Worm (Caenorhabditis elegans) whole organism, L2 larva: Measurements from ENCODE around the gene idpb-1.

Experiments used
- C34F6.9 ChIP-seq: fragments of 150-350 bp; optimal IDR thresholded peaks from 2 replicates; lab custom pipeline; 2014; ENCODE audit warnings: missing biosample characterization, missing genetic modification characterization
- F13H6.1 ChIP-seq: sonication (generic microtip); optimal IDR thresholded peaks from 2 replicates; lab custom pipeline; 2016; ENCODE audit warnings: missing genetic modification characterization, missing compliant biosample characterization
- R02D3.7 ChIP-seq: fragments of 150-350 bp; optimal IDR thresholded peaks from 2 replicates; lab custom pipeline; 2014; ENCODE audit warnings: missing biosample characterization, missing genetic modification characterization
- Y55F3AM.14 ChIP-seq: fragments of 200-800 bp; sonication (Bioruptor generic); optimal IDR thresholded peaks from 2 replicates; lab custom pipeline; 2018; ENCODE audit warnings: mild to moderate bottlenecking, missing genetic modification characterization, missing compliant biosample characterization
- ZK546.5 ChIP-seq: sonication (generic microtip); optimal IDR thresholded peaks from 2 replicates; lab custom pipeline; 2017; ENCODE audit warnings: missing biosample characterization, missing genetic modification characterization
- alr-1 ChIP-seq: fragments of 150-350 bp; optimal IDR thresholded peaks from 2 replicates; lab custom pipeline; 2014; ENCODE audit warnings: missing biosample characterization, missing genetic modification characterization
- aly-2 ChIP-seq: fragments of 150-350 bp; optimal IDR thresholded peaks from 2 replicates; lab custom pipeline; 2014; ENCODE audit warnings: missing biosample characterization, missing genetic modification characterization
- ama-1 ChIP-seq: fragments of 150-350 bp; optimal IDR thresholded peaks from 2 replicates; lab custom pipeline; 2018; ENCODE audit warnings: inconsistent platforms
- blmp-1 ChIP-seq: sonication (generic microtip); optimal IDR thresholded peaks from 2 replicates; lab custom pipeline; 2017; ENCODE audit warnings: missing genetic modification characterization, mild to moderate bottlenecking, missing compliant biosample characterization, antibody characterized with exemption, moderate library complexity; ENCODE audit not compliant: insufficient read depth
- ceh-16 ChIP-seq: fragments of 150-350 bp; optimal IDR thresholded peaks from 2 replicates; lab custom pipeline; 2014; ENCODE audit warnings: missing biosample characterization, missing genetic modification characterization
- ceh-82 ChIP-seq: fragments of 150-350 bp; optimal IDR thresholded peaks from 2 replicates; lab custom pipeline; 2014; ENCODE audit warnings: missing biosample characterization, missing genetic modification characterization
- crh-2 ChIP-seq: sonication (generic microtip); optimal IDR thresholded peaks from 2 replicates; lab custom pipeline; 2017; ENCODE audit warnings: missing biosample characterization, missing genetic modification characterization
- dmd-4 ChIP-seq: sonication (generic microtip); optimal IDR thresholded peaks from 2 replicates; lab custom pipeline; 2017; ENCODE audit warnings: missing biosample characterization, missing genetic modification characterization
- egl-27 ChIP-seq: sonication (generic microtip); optimal IDR thresholded peaks from 3 replicates; lab custom pipeline; 2017; ENCODE audit warnings: missing biosample characterization, missing genetic modification reagents, missing genetic modification characterization
- elt-1 ChIP-seq: fragments of 150-350 bp; optimal IDR thresholded peaks from 2 replicates; lab custom pipeline; 2014; ENCODE audit warnings: missing biosample characterization, missing genetic modification characterization
- elt-3 ChIP-seq: sonication (generic microtip); optimal IDR thresholded peaks from 2 replicates; lab custom pipeline; 2017; ENCODE audit warnings: missing biosample characterization, missing genetic modification characterization
- fos-1 ChIP-seq: fragments of 150-350 bp; optimal IDR thresholded peaks from 2 replicates; lab custom pipeline; 2014; ENCODE audit warnings: missing biosample characterization, missing genetic modification characterization
- gmeb-1 ChIP-seq: fragments of 150-350 bp; optimal IDR thresholded peaks from 2 replicates; lab custom pipeline; 2014; ENCODE audit warnings: missing biosample characterization, missing genetic modification characterization
- lin-11 ChIP-seq: fragments of 150-350 bp; sonication (generic microtip); optimal IDR thresholded peaks from 2 replicates; lab custom pipeline; 2014; ENCODE audit warnings: missing biosample characterization, missing genetic modification characterization, inconsistent platforms, mixed read lengths
- lin-13 ChIP-seq: fragments of 150-350 bp; optimal IDR thresholded peaks from 2 replicates; lab custom pipeline; 2014; ENCODE audit warnings: missing biosample characterization, missing genetic modification reagents, missing genetic modification characterization
- lin-39 ChIP-seq: fragments of 150-350 bp; optimal IDR thresholded peaks from 2 replicates; lab custom pipeline; 2014; ENCODE audit warnings: missing biosample characterization, missing genetic modification reagents, missing genetic modification characterization
- lsy-2 ChIP-seq, 2 experiments: fragments of 150-350 bp in 1 of 2; sonication (generic microtip) in 1 of 2; optimal IDR thresholded peaks; 2 replicates each; lab custom pipeline; 2014 to 2017; ENCODE audit warnings: missing biosample characterization in 2 of 2, missing genetic modification characterization in 2 of 2
- mab-5 ChIP-seq: fragments of 150-350 bp; optimal IDR thresholded peaks from 2 replicates; lab custom pipeline; 2014; ENCODE audit warnings: missing biosample characterization, missing genetic modification characterization
- mbf-1 ChIP-seq: sonication (generic microtip); optimal IDR thresholded peaks from 2 replicates; lab custom pipeline; 2017; ENCODE audit warnings: missing biosample characterization, missing genetic modification characterization
- mdl-1 ChIP-seq, 2 experiments: fragments of 150-350 bp in 1 of 2; sonication (generic microtip) in 1 of 2; optimal IDR thresholded peaks; 2 replicates each; lab custom pipeline; 2017; ENCODE audit warnings: missing biosample characterization in 2 of 2, missing genetic modification characterization in 2 of 2
- nhr-10 ChIP-seq: sonication (generic microtip); optimal IDR thresholded peaks from 2 replicates; lab custom pipeline; 2017; ENCODE audit warnings: missing biosample characterization, missing genetic modification characterization
- nhr-11 ChIP-seq: fragments of 150-350 bp; optimal IDR thresholded peaks from 2 replicates; lab custom pipeline; 2014; ENCODE audit warnings: missing biosample characterization, missing genetic modification characterization
- nhr-12 ChIP-seq: fragments of 150-350 bp; optimal IDR thresholded peaks from 2 replicates; lab custom pipeline; 2014; ENCODE audit warnings: missing biosample characterization, missing genetic modification characterization
- nhr-129 ChIP-seq: fragments of 150-350 bp; optimal IDR thresholded peaks from 2 replicates; lab custom pipeline; 2014; ENCODE audit warnings: missing biosample characterization, missing genetic modification characterization
- nhr-21 ChIP-seq: fragments of 150-350 bp; optimal IDR thresholded peaks from 2 replicates; lab custom pipeline; 2014; ENCODE audit warnings: missing biosample characterization, missing genetic modification characterization
- nhr-23 ChIP-seq: fragments of 150-350 bp; optimal IDR thresholded peaks from 2 replicates; lab custom pipeline; 2014; ENCODE audit warnings: missing biosample characterization, missing genetic modification reagents, missing genetic modification characterization
- nhr-237 ChIP-seq: fragments of 150-350 bp; optimal IDR thresholded peaks from 2 replicates; lab custom pipeline; 2014; ENCODE audit warnings: missing biosample characterization, missing genetic modification characterization
- nhr-25 ChIP-seq: fragments of 150-350 bp; sonication (generic microtip); optimal IDR thresholded peaks from 3 replicates; lab custom pipeline; 2014; ENCODE audit warnings: missing biosample characterization, missing genetic modification characterization
- nhr-6 ChIP-seq: fragments of 150-350 bp; optimal IDR thresholded peaks from 2 replicates; lab custom pipeline; 2014; ENCODE audit warnings: missing biosample characterization, missing genetic modification characterization
- nhr-77 ChIP-seq: fragments of 150-350 bp; optimal IDR thresholded peaks from 2 replicates; lab custom pipeline; 2014; ENCODE audit warnings: missing biosample characterization, missing genetic modification characterization
- peb-1 ChIP-seq: fragments of 150-350 bp; optimal IDR thresholded peaks from 2 replicates; lab custom pipeline; 2014; ENCODE audit warnings: missing biosample characterization, missing genetic modification characterization
- sem-4 ChIP-seq: fragments of 150-350 bp; optimal IDR thresholded peaks from 2 replicates; lab custom pipeline; 2014; ENCODE audit warnings: missing biosample characterization, missing genetic modification reagents, missing genetic modification characterization
- skn-1 ChIP-seq: sonication (generic microtip); optimal IDR thresholded peaks from 2 replicates; lab custom pipeline; 2017; ENCODE audit warnings: missing biosample characterization, missing genetic modification characterization
- sma-3 ChIP-seq: sonication (generic microtip); optimal IDR thresholded peaks from 2 replicates; lab custom pipeline; 2016; ENCODE audit warnings: missing genetic modification reagents, missing genetic modification characterization, missing compliant biosample characterization
- sma-9 ChIP-seq, 2 experiments: fragments of 150-350 bp in 1 of 2; sonication (generic microtip) in 1 of 2; optimal IDR thresholded peaks; 2 replicates each; lab custom pipeline; 2014 to 2016; ENCODE audit warnings: missing genetic modification characterization in 2 of 2, mild to moderate bottlenecking in 1 of 2, missing biosample characterization in 1 of 2, missing compliant biosample characterization in 1 of 2, missing genetic modification reagents in 1 of 2, moderate library complexity in 1 of 2
- snpc-4 ChIP-seq: fragments of 150-350 bp; optimal IDR thresholded peaks from 2 replicates; lab custom pipeline; 2014; ENCODE audit warnings: missing biosample characterization, missing genetic modification characterization
- unc-39 ChIP-seq: fragments of 150-350 bp; optimal IDR thresholded peaks from 2 replicates; lab custom pipeline; 2014; ENCODE audit warnings: missing biosample characterization, missing genetic modification characterization
- unc-55 ChIP-seq: fragments of 150-350 bp; sonication (generic microtip); optimal IDR thresholded peaks from 3 replicates; lab custom pipeline; 2014; ENCODE audit warnings: missing biosample characterization, missing genetic modification reagents, missing genetic modification characterization
- unc-62 ChIP-seq: fragments of 150-350 bp; optimal IDR thresholded peaks from 2 replicates; lab custom pipeline; 2014; ENCODE audit warnings: missing biosample characterization, missing genetic modification reagents, missing genetic modification characterization
- zag-1 ChIP-seq: fragments of 150-350 bp; optimal IDR thresholded peaks from 2 replicates; lab custom pipeline; 2014; ENCODE audit warnings: missing biosample characterization, missing genetic modification characterization
- ztf-1 ChIP-seq: fragments of 200-800 bp; sonication (Bioruptor generic); conservative IDR thresholded peaks from 2 replicates; pipeline ENCODE4 v1.3.6; 2022; ENCODE audit warnings: missing genetic modification characterization, missing compliant biosample characterization
- ztf-11 ChIP-seq: sonication (generic microtip); optimal IDR thresholded peaks from 2 replicates; lab custom pipeline; 2017; ENCODE audit warnings: missing biosample characterization, missing genetic modification characterization
- ztf-4 ChIP-seq: fragments of 150-350 bp; optimal IDR thresholded peaks from 2 replicates; lab custom pipeline; 2014; ENCODE audit warnings: missing biosample characterization, missing genetic modification characterization

idpb-1 gene

DNA sequence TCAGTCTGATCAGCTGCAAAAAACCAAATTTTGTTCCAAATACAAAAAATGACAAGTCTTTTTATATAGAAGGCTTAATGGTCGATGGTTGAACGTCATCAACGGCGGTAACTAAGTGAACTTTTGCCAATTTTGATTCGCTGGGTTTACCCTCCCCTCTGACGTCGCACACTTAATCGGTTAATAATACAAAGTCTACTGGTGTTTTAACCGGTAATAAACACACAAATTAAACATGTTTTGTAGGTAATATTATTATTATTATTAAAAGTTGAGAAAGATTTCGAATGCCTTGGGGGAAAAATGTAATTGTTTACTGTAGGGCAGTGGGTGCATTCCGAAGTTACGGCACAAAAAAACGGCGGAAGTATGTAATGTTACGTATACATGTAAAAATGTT, 41.1 kb upstream of the idpb-1 start, which contains the start of gene pho-12:
Gene pho-12, minus strand, starts transcription at position 101 of the 400 bp plus-strand sequence.
- TF ChIP-seq mab-5 (tag; lab: Kevin White, UChicago) = no peak
- TF ChIP-seq ama-1 = no peak
- no peak for TF ChIP-seq sem-4 (tag; lab: Kevin White, UChicago)
- no peak for TF ChIP-seq blmp-1 (tag; lab: Kevin White, UChicago)
- no peak for TF ChIP-seq nhr-6 (tag; lab: Kevin White, UChicago)
- TF ChIP-seq Y55F3AM.14 = no peak
- no peak for TF ChIP-seq nhr-23
- TF ChIP-seq C34F6.9 (tag; lab: Kevin White, UChicago) = no peak
- no peak for TF ChIP-seq gmeb-1 (tag; lab: Kevin White, UChicago)
- TF ChIP-seq egl-27 (tag; lab: Kevin White, UChicago) = no peak

DNA sequence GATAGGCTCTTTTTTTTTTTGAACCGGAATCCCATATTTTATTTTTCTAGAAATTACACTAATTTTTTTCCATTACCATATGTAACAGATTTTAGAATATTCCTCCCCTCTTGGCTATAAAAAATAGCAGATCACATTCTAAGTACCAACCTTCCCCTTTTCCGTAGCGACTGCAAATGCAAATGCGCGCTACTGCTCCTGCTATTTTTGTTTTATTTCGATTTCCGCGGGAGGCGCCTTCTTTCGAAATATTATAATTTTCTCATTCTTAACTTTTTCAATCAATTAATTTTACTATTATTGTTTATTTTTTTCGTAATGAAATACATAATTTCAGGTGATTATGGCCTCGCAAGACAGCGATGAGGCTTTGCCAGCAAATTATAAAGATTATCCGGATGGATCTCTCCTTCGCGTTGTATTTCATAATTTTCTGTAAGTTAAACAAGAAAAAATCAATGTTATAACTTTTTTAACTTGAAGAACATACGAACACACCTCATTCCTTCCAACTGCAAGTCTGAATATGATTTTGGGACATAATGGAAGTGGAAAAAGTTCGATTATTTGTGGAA, 39.9 kb upstream of the idpb-1 start, which contains the start of gene smc-5:
Gene smc-5, plus strand, starts transcription at position 332 of the 575 bp plus-strand sequence.
- no peak for TF ChIP-seq unc-39 (tag; lab: Kevin White, UChicago)
- TF ChIP-seq ceh-82 (tag; lab: Kevin White, UChicago) = no peak
- TF ChIP-seq sma-3 = peak; percentile 69
- no peak for TF ChIP-seq alr-1 (tag; lab: Kevin White, UChicago)
- TF ChIP-seq blmp-1 (tag; lab: Kevin White, UChicago) = peak; percentile 9
- no peak for TF ChIP-seq elt-1
- no peak for TF ChIP-seq F13H6.1
- TF ChIP-seq nhr-10 = no peak
- no peak for TF ChIP-seq nhr-25 (tag; lab: Kevin White, UChicago)
- peak; percentile 80 for TF ChIP-seq gmeb-1 (tag; lab: Kevin White, UChicago)
- TF ChIP-seq nhr-23 = no peak
- TF ChIP-seq nhr-21 = peak; percentile 28
- TF ChIP-seq nhr-129 = peak; percentile 78
- TF ChIP-seq ZK546.5 (tag; lab: Kevin White, UChicago) = no peak
- TF ChIP-seq unc-62 (GFP tag; lab: Kevin White, UChicago) = no peak
- no peak for TF ChIP-seq nhr-6 (tag; lab: Kevin White, UChicago)
- TF ChIP-seq egl-27 (tag; lab: Kevin White, UChicago) = no peak
- no peak for TF ChIP-seq skn-1
- no peak for TF ChIP-seq lin-39 (tag; lab: Kevin White, UChicago)
- no peak for TF ChIP-seq ztf-11
- no peak for TF ChIP-seq sem-4 (tag; lab: Kevin White, UChicago)
- no peak for TF ChIP-seq elt-3 (tag; lab: Kevin White, UChicago)
- no peak for TF ChIP-seq zag-1
- peak; percentile 83 for TF ChIP-seq C34F6.9 (tag; lab: Kevin White, UChicago)
- no peak for TF ChIP-seq aly-2 (tag; lab: Kevin White, UChicago)
- no peak for TF ChIP-seq mab-5 (tag; lab: Kevin White, UChicago)
- peak; percentile 10 for TF ChIP-seq lin-11 (tag; lab: Kevin White, UChicago)
- TF ChIP-seq ztf-1 (GFP tag; lab: Robert Waterston, UW) = no peak
- TF ChIP-seq fos-1 = peak; percentile 40
- no peak for TF ChIP-seq R02D3.7 (tag; lab: Kevin White, UChicago)
- TF ChIP-seq ztf-4 = no peak
- TF ChIP-seq snpc-4 (tag; lab: Kevin White, UChicago) = peak; percentile 82
- TF ChIP-seq nhr-77 = no peak
- TF ChIP-seq mdl-1 (tag; optimal IDR thresholded peaks at IDR 0.05; lab: Kevin White, UChicago) = no peak
- no peak for TF ChIP-seq nhr-11
- peak; percentile 77 for TF ChIP-seq crh-2 (tag; lab: Kevin White, UChicago)
- no peak for TF ChIP-seq nhr-12 (tag; lab: Kevin White, UChicago)
- TF ChIP-seq peb-1 (tag; lab: Kevin White, UChicago) = no peak
- TF ChIP-seq ceh-16 (tag; lab: Kevin White, UChicago) = no peak
- TF ChIP-seq unc-55 (GFP tag; lab: Kevin White, UChicago) = peak; percentile 94
- TF ChIP-seq Y55F3AM.14 = no peak
- no peak for TF ChIP-seq ama-1
- peak; percentile 50 to 88 for TF ChIP-seq lsy-2 (tag; optimal IDR thresholded peaks at IDR 0.05; lab: Kevin White, UChicago)
- TF ChIP-seq sma-9 (GFP tag; optimal IDR thresholded peaks at IDR 0.05; lab: Kevin White, UChicago) = peak; percentile 62
- TF ChIP-seq sma-9 (tag; optimal IDR thresholded peaks at IDR 0.05; lab: Kevin White, UChicago) = no peak
- no peak for TF ChIP-seq mbf-1 (tag; lab: Kevin White, UChicago)
- TF ChIP-seq lin-13 = peak; percentile 78
- TF ChIP-seq dmd-4 (tag; lab: Kevin White, UChicago) = no peak
- TF ChIP-seq nhr-237 = no peak
- TF ChIP-seq, all 48 proteins: peak for 14
